Worm (Caenorhabditis elegans): ENCODE data around the gene cul-3.

DNA sequence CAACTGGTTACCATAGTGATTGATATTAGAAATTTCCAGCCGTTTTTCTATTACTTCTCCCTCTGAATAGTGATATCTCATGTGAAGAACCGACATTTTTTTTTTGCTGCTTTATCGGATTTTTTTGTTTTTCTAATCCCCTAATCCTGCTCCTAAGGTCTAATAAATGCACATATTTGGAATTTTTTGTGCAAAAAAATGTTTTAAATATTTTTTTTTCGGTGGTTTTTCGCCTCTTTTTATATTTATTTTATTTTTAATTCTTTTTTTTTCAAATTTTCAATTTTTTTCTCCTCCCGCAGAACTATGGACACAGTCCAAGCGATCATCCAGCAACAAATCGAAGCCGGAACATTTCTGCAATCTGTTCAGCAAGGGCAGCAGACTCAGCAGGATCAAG lies 10.5 kb upstream of the cul-3 start, which contains the start of gene Y108G3AL.2:
- no peak for TF ChIP-seq ztf-29 (GFP tag; IDR thresholded peaks at IDR 0.05)
- TF ChIP-seq flt-1 (GFP tag; IDR thresholded peaks at IDR 0.05) = no peak
- no peak for TF ChIP-seq cog-1 (tag; optimal IDR thresholded peaks at IDR 0.05)
- TF ChIP-seq klf-2 (GFP tag; conservative IDR thresholded peaks at IDR 0.05) = no peak
- no peak for TF ChIP-seq T22C8.4 (GFP tag; IDR thresholded peaks at IDR 0.05)
- TF ChIP-seq tab-1 (GFP tag; IDR thresholded peaks at IDR 0.05) = no peak
- TF ChIP-seq ref-1 (GFP tag; conservative IDR thresholded peaks at IDR 0.05) = no peak
- TF ChIP-seq med-1 (GFP tag; optimal IDR thresholded peaks at IDR 0.05; ENCODE audit: insufficient read depth) = no peak
- no peak for TF ChIP-seq ztf-23 (GFP tag; IDR thresholded peaks at IDR 0.05)

Data from whole organism, midembryonic.